Worm (Caenorhabditis elegans) whole organism, L3 larva: ENCODE measurements around the gene pigk-1.

Experiments
- aly-2 ChIP-seq: fragments of 150-350 bp; optimal IDR thresholded peaks from 2 replicates; lab custom pipeline; 2014; ENCODE audit warnings: missing biosample characterization, missing genetic modification characterization
- ama-1 ChIP-seq: fragments of 150-350 bp; optimal IDR thresholded peaks from 2 replicates; lab custom pipeline; 2018
- elt-3 ChIP-seq, 3 experiments: fragments of 150-350 bp in 1 of 3; sonication (generic microtip) in 2 of 3; optimal IDR thresholded peaks; 2 replicates in 2 of 3; 4 replicates in 1 of 3; lab custom pipeline; 2014 to 2017; ENCODE audit warnings: missing biosample characterization in 3 of 3, missing genetic modification characterization in 3 of 3
- fkh-10 ChIP-seq: sonication (generic microtip); optimal IDR thresholded peaks from 2 replicates; lab custom pipeline; 2017; ENCODE audit warnings: missing biosample characterization, missing genetic modification reagents, missing genetic modification characterization
- fos-1 ChIP-seq: fragments of 150-350 bp; optimal IDR thresholded peaks from 2 replicates; lab custom pipeline; 2014; ENCODE audit warnings: missing biosample characterization, missing genetic modification characterization
- lin-15B ChIP-seq: fragments of 150-350 bp; optimal IDR thresholded peaks from 2 replicates; lab custom pipeline; 2014; ENCODE audit warnings: missing biosample characterization, missing genetic modification characterization
- nhr-12 ChIP-seq: fragments of 150-350 bp; optimal IDR thresholded peaks from 2 replicates; lab custom pipeline; 2014; ENCODE audit warnings: missing biosample characterization, missing genetic modification characterization
- nhr-25 ChIP-seq: sonication (generic microtip); optimal IDR thresholded peaks from 2 replicates; lab custom pipeline; 2017; ENCODE audit warnings: missing biosample characterization, missing genetic modification characterization
- nhr-77 ChIP-seq: fragments of 150-350 bp; optimal IDR thresholded peaks from 2 replicates; lab custom pipeline; 2014; ENCODE audit warnings: missing biosample characterization, missing genetic modification characterization
- pha-4 ChIP-seq: fragments of 150-350 bp; optimal IDR thresholded peaks from 2 replicates; lab custom pipeline; 2014; ENCODE audit warnings: missing biosample characterization, missing genetic modification reagents, missing genetic modification characterization
- snpc-4 ChIP-seq: fragments of 150-350 bp; optimal IDR thresholded peaks from 2 replicates; lab custom pipeline; 2014; ENCODE audit warnings: missing biosample characterization, missing genetic modification characterization
- tbx-2 ChIP-seq: sonication (generic microtip); optimal IDR thresholded peaks from 2 replicates; lab custom pipeline; 2016; ENCODE audit warnings: mild to moderate bottlenecking, missing genetic modification characterization, missing compliant biosample characterization
- unc-39 ChIP-seq: sonication (generic microtip); optimal IDR thresholded peaks from 4 replicates; lab custom pipeline; 2017; ENCODE audit warnings: missing biosample characterization, missing genetic modification characterization
- unc-62 ChIP-seq: fragments of 150-350 bp; sonication (generic microtip); optimal IDR thresholded peaks from 4 replicates; lab custom pipeline; 2014; ENCODE audit warnings: missing biosample characterization, missing genetic modification reagents, missing genetic modification characterization

ce11 chrIV:11100271-11100670 is 9.5 kb downstream of the pigk-1 start, which contains the start of gene str-3:
- TF ChIP-seq fkh-10 (GFP tag; lab: Kevin White, UChicago) (no peak), snpc-4 (tag; lab: Kevin White, UChicago) (no peak), nhr-77 (no peak), aly-2 (tag; lab: Kevin White, UChicago) (no peak), unc-62 (GFP tag; lab: Kevin White, UChicago) (no peak), pha-4 (tag; lab: Kevin White, UChicago) (no peak), lin-15B (tag; lab: Kevin White, UChicago) (no peak), elt-3 (tag; optimal IDR thresholded peaks at IDR 0.05; lab: Kevin White, UChicago) (no peak), nhr-25 (no peak), ama-1 (lab: Kevin White, UChicago) (no peak), fos-1 (tag; lab: Kevin White, UChicago) (no peak), unc-39 (tag; lab: Kevin White, UChicago) (no peak), nhr-12 (no peak), tbx-2 (no peak)
